Fruit fly (Drosophila melanogaster) whole organism, embryonic: Measurements from ENCODE around the gene CG43293.
A peak's percentile ranks its signal among the peaks of the same experiment; 100 is the strongest.

Experiments
- Antp ChIP-seq: fragments of 200-800 bp; sonication (Bioruptor generic); optimal IDR thresholded peaks from 3 replicates; lab custom pipeline; 2016; ENCODE audit warnings: missing biosample characterization, missing genetic modification characterization
- Atf6 ChIP-seq: fragments of 200-800 bp; sonication (Bioruptor generic); IDR thresholded peaks from 2 replicates; pipeline ENCODE4 v1.3.6; 2022; ENCODE audit warnings: missing biosample characterization, missing genetic modification characterization
- Bgb ChIP-seq: fragments of 200-800 bp; sonication (Bioruptor generic); IDR thresholded peaks from 2 replicates; pipeline ENCODE4 v1.3.6; 2022; ENCODE audit warnings: missing biosample characterization, missing genetic modification characterization; ENCODE audit not compliant: partially characterized antibody
- CG1233 ChIP-seq: fragments of 200-800 bp; sonication (Bioruptor generic); optimal IDR thresholded peaks from 4 replicates; lab custom pipeline; 2018; ENCODE audit warnings: missing biosample characterization, mild to moderate bottlenecking, missing genetic modification characterization
- CG12769 ChIP-seq: fragments of 200-800 bp; sonication (Bioruptor generic); optimal IDR thresholded peaks from 2 replicates; lab custom pipeline; 2019; ENCODE audit warnings: missing biosample characterization, mild to moderate bottlenecking, missing genetic modification characterization, moderate library complexity
- CG13296 ChIP-seq: fragments of 200-800 bp; sonication (Bioruptor generic); optimal IDR thresholded peaks from 3 replicates; lab custom pipeline; 2018; ENCODE audit warnings: missing biosample characterization, mild to moderate bottlenecking, missing genetic modification characterization
- CG13775 ChIP-seq: fragments of 200-800 bp; sonication (Bioruptor generic); optimal IDR thresholded peaks from 3 replicates; lab custom pipeline; 2017; ENCODE audit warnings: missing biosample characterization, mild to moderate bottlenecking, missing genetic modification characterization
- CG1529 ChIP-seq: fragments of 200-800 bp; sonication (Bioruptor generic); optimal IDR thresholded peaks from 3 replicates; lab custom pipeline; 2018; ENCODE audit warnings: missing biosample characterization, missing genetic modification characterization
- CG16813 ChIP-seq: fragments of 200-800 bp; sonication (Bioruptor generic); IDR thresholded peaks from 3 replicates; pipeline ENCODE4 v1.3.6; 2022; ENCODE audit warnings: missing biosample characterization, missing genetic modification characterization; ENCODE audit not compliant: partially characterized antibody
- CG16815 ChIP-seq: fragments of 200-800 bp; sonication (Bioruptor generic); optimal IDR thresholded peaks from 3 replicates; lab custom pipeline; 2017; ENCODE audit warnings: missing biosample characterization, mild to moderate bottlenecking, missing genetic modification characterization
- CG17568 ChIP-seq: fragments of 200-800 bp; sonication (Bioruptor generic); optimal IDR thresholded peaks from 2 replicates; lab custom pipeline; 2018; ENCODE audit warnings: missing biosample characterization, mild to moderate bottlenecking, missing genetic modification characterization, moderate library complexity
- CG18599 ChIP-seq: fragments of 200-800 bp; sonication (Bioruptor generic); optimal IDR thresholded peaks from 3 replicates; lab custom pipeline; 2017; ENCODE audit warnings: missing biosample characterization, missing genetic modification characterization, mild to moderate bottlenecking, moderate library complexity, missing genetic modification reagents
- CG30403 ChIP-seq: fragments of 200-800 bp; sonication (Bioruptor generic); optimal IDR thresholded peaks from 3 replicates; lab custom pipeline; 2016; ENCODE audit warnings: missing biosample characterization, missing genetic modification characterization
- CG34422 ChIP-seq: fragments of 200-800 bp; sonication (Bioruptor generic); IDR thresholded peaks from 3 replicates; pipeline ENCODE4 v1.3.6; 2022; ENCODE audit warnings: missing biosample characterization, missing genetic modification characterization
- CG4424 ChIP-seq: fragments of 200-800 bp; sonication (Bioruptor generic); optimal IDR thresholded peaks from 3 replicates; lab custom pipeline; 2016; ENCODE audit warnings: missing biosample characterization, missing genetic modification characterization
- CG5953 ChIP-seq: fragments of 200-800 bp; sonication (Bioruptor generic); IDR thresholded peaks from 2 replicates; pipeline ENCODE4 v1.3.6; 2022; ENCODE audit warnings: missing biosample characterization, missing genetic modification characterization
- CG6813 ChIP-seq: fragments of 200-800 bp; sonication (Bioruptor generic); optimal IDR thresholded peaks from 2 replicates; lab custom pipeline; 2017; ENCODE audit warnings: missing biosample characterization, missing genetic modification characterization, mild to moderate bottlenecking, moderate library complexity, missing genetic modification reagents
- CG8089 ChIP-seq: fragments of 200-800 bp; sonication (Bioruptor generic); optimal IDR thresholded peaks from 3 replicates; lab custom pipeline; 2016; ENCODE audit warnings: missing biosample characterization, missing genetic modification characterization
- CG8281 ChIP-seq: fragments of 200-800 bp; sonication (Bioruptor generic); optimal IDR thresholded peaks from 2 replicates; lab custom pipeline; 2018; ENCODE audit warnings: missing biosample characterization, mild to moderate bottlenecking, missing genetic modification characterization, moderate library complexity
- CG9727 ChIP-seq: fragments of 200-800 bp; sonication (Bioruptor generic); optimal IDR thresholded peaks from 3 replicates; lab custom pipeline; 2017; ENCODE audit warnings: missing biosample characterization, mild to moderate bottlenecking, missing genetic modification characterization
- Doc2 ChIP-seq: fragments of 200-800 bp; sonication (Bioruptor generic); IDR thresholded peaks from 2 replicates; pipeline ENCODE4 v1.3.6; 2022; ENCODE audit warnings: missing biosample characterization, missing genetic modification characterization
- Dp ChIP-seq: fragments of 200-800 bp; sonication (Bioruptor generic); optimal IDR thresholded peaks from 2 replicates; lab custom pipeline; 2018; ENCODE audit warnings: missing biosample characterization, mild to moderate bottlenecking, missing genetic modification characterization, moderate library complexity
- E2f2 ChIP-seq: fragments of 200-800 bp; sonication (Bioruptor generic); IDR thresholded peaks from 2 replicates; pipeline ENCODE4 v1.3.6; 2022; ENCODE audit warnings: missing biosample characterization, missing genetic modification characterization
- H15 ChIP-seq: fragments of 200-800 bp; sonication (Bioruptor generic); IDR thresholded peaks from 3 replicates; pipeline ENCODE4 v1.3.6; 2022; ENCODE audit warnings: missing biosample characterization, missing genetic modification characterization
- H2.0 ChIP-seq: fragments of 200-800 bp; sonication (Bioruptor generic); IDR thresholded peaks from 2 replicates; pipeline ENCODE4 v1.3.6; 2022; ENCODE audit warnings: missing biosample characterization, missing genetic modification characterization
- HmgD ChIP-seq: fragments of 200-800 bp; sonication (Bioruptor generic); optimal IDR thresholded peaks from 3 replicates; lab custom pipeline; 2016; ENCODE audit warnings: missing biosample characterization, missing genetic modification characterization
- Ssrp ChIP-seq: fragments of 200-800 bp; sonication (Bioruptor generic); optimal IDR thresholded peaks from 2 replicates; lab custom pipeline; 2018; ENCODE audit warnings: missing biosample characterization, mild to moderate bottlenecking, missing genetic modification characterization, moderate library complexity
- Usf ChIP-seq: fragments of 200-800 bp; sonication (Bioruptor generic); optimal IDR thresholded peaks from 2 replicates; lab custom pipeline; 2017; ENCODE audit warnings: missing genotype, missing biosample characterization, missing genetic modification characterization
- bsh ChIP-seq, 2 experiments: fragments of 200-800 bp; sonication (Bioruptor generic); optimal IDR thresholded peaks; 2 replicates each; lab custom pipeline; 2017 to 2018; ENCODE audit warnings: mild to moderate bottlenecking in 2 of 2, missing biosample characterization in 2 of 2, missing genetic modification characterization in 2 of 2, moderate library complexity in 1 of 2
- chm ChIP-seq: fragments of 200-800 bp; sonication (Bioruptor generic); IDR thresholded peaks from 2 replicates; pipeline ENCODE4 v1.3.6; 2022; ENCODE audit warnings: missing biosample characterization, missing genetic modification characterization
- danr ChIP-seq: fragments of 200-800 bp; sonication (Bioruptor generic); IDR thresholded peaks from 2 replicates; pipeline ENCODE4 v1.3.6; 2022; ENCODE audit warnings: missing biosample characterization, missing genetic modification characterization
- esg ChIP-seq: fragments of 200-800 bp; sonication (Bioruptor generic); conservative IDR thresholded peaks from 2 replicates; pipeline ENCODE4 v1.3.6; 2022; ENCODE audit warnings: missing biosample characterization, missing genetic modification characterization
- gem ChIP-seq: fragments of 200-800 bp; sonication (Bioruptor generic); optimal IDR thresholded peaks from 2 replicates; lab custom pipeline; 2019; ENCODE audit warnings: missing biosample characterization, mild to moderate bottlenecking, missing genetic modification characterization, moderate library complexity
- ham ChIP-seq: fragments of 200-800 bp; sonication (Bioruptor generic); IDR thresholded peaks from 2 replicates; pipeline ENCODE4 v1.3.6; 2022; ENCODE audit warnings: missing biosample characterization, missing genetic modification characterization
- jing ChIP-seq: fragments of 200-800 bp; sonication (Bioruptor generic); optimal IDR thresholded peaks from 2 replicates; lab custom pipeline; 2018; ENCODE audit warnings: missing biosample characterization, mild to moderate bottlenecking, missing genetic modification characterization
- knrl ChIP-seq: fragments of 200-800 bp; sonication (Bioruptor generic); IDR thresholded peaks from 3 replicates; pipeline ENCODE4 v1.3.6; 2022; ENCODE audit warnings: missing biosample characterization, missing genetic modification characterization; ENCODE audit not compliant: partially characterized antibody
- maf-S ChIP-seq: fragments of 200-800 bp; sonication (Bioruptor generic); optimal IDR thresholded peaks from 2 replicates; lab custom pipeline; 2016; ENCODE audit warnings: missing biosample characterization, missing genetic modification characterization
- pan ChIP-seq, 4 experiments: fragments of >200 bp in 3 of 4; fragments of 200-800 bp in 1 of 4; sonication (Bioruptor generic) in 1 of 4; optimal IDR thresholded peaks in 3 of 4; IDR thresholded peaks in 1 of 4; 2 replicates each; pipeline versions ENCODE4 v1.3.6 to Lab custom; 2017 to 2022; ENCODE audit warnings: missing biosample characterization in 2 of 4, missing genetic modification characterization in 2 of 4, mixed read lengths in 1 of 4
- peb ChIP-seq: fragments of 200-800 bp; sonication (Bioruptor generic); IDR thresholded peaks from 2 replicates; pipeline ENCODE4 v1.3.6; 2022; ENCODE audit warnings: missing biosample characterization, missing genetic modification characterization
- phol ChIP-seq: fragments of 200-800 bp; sonication (Bioruptor generic); optimal IDR thresholded peaks from 3 replicates; lab custom pipeline; 2018; ENCODE audit warnings: missing biosample characterization, mild to moderate bottlenecking, missing genetic modification characterization, moderate library complexity
- scrt ChIP-seq: fragments of 200-800 bp; sonication (Bioruptor generic); optimal IDR thresholded peaks from 2 replicates; lab custom pipeline; 2018; ENCODE audit warnings: missing biosample characterization, mild to moderate bottlenecking, missing genetic modification characterization, moderate library complexity
- seq ChIP-seq: fragments of 200-800 bp; sonication (Bioruptor generic); IDR thresholded peaks from 2 replicates; pipeline ENCODE4 v1.3.6; 2022; ENCODE audit warnings: missing biosample characterization, missing genetic modification characterization
- sima ChIP-seq: fragments of 200-800 bp; sonication (Bioruptor generic); optimal IDR thresholded peaks from 2 replicates; lab custom pipeline; 2016; ENCODE audit warnings: missing biosample characterization, missing genetic modification characterization
- sr ChIP-seq: fragments of 200-800 bp; sonication (Bioruptor generic); IDR thresholded peaks from 3 replicates; pipeline ENCODE4 v1.3.6; 2022; ENCODE audit warnings: missing biosample characterization, missing genetic modification characterization
- stwl ChIP-seq: fragments of 200-800 bp; sonication (Bioruptor generic); optimal IDR thresholded peaks from 3 replicates; lab custom pipeline; 2018; ENCODE audit warnings: missing biosample characterization, mild to moderate bottlenecking, missing genetic modification characterization, moderate library complexity
- tap ChIP-seq: fragments of 200-800 bp; optimal IDR thresholded peaks from 3 replicates; lab custom pipeline; 2019; ENCODE audit warnings: missing biosample characterization, mild to moderate bottlenecking, missing genetic modification characterization, moderate library complexity
- tin ChIP-seq: fragments of 200-800 bp; sonication (Bioruptor generic); optimal IDR thresholded peaks from 3 replicates; lab custom pipeline; 2016; ENCODE audit warnings: missing biosample characterization, missing genetic modification characterization
- tll ChIP-seq, 2 experiments: fragments of 200-800 bp in 1 of 2; fragments of >200 bp in 1 of 2; sonication (Bioruptor generic) in 1 of 2; optimal IDR thresholded peaks; 2 replicates each; lab custom pipeline; 2017 to 2019; ENCODE audit warnings: missing biosample characterization in 2 of 2, missing genetic modification characterization in 2 of 2, mild to moderate bottlenecking in 1 of 2, moderate library complexity in 1 of 2
- trh ChIP-seq: fragments of 200-800 bp; sonication (Bioruptor generic); optimal IDR thresholded peaks from 2 replicates; lab custom pipeline; 2016; ENCODE audit warnings: missing biosample characterization, missing genetic modification characterization
- tup ChIP-seq: fragments of 200-800 bp; sonication (Bioruptor generic); optimal IDR thresholded peaks from 2 replicates; lab custom pipeline; 2016; ENCODE audit warnings: missing biosample characterization, mild to moderate bottlenecking, missing genetic modification characterization, moderate library complexity

The CG43293 gene

dm6 chr3L:6184884-6185438 is at the start of gene CG43293, which contains the start of gene D19B (continued):
- peak; percentile 61 for TF ChIP-seq sr
- TF ChIP-seq tup (GFP tag; lab: Kevin White, UChicago), result peak; percentile 84
- peak; percentile 82 to 90 for TF ChIP-seq bsh (GFP tag; optimal IDR thresholded peaks at IDR 0.05; lab: Kevin White, UChicago)
- peak; percentile 61 for TF ChIP-seq CG8281 (tag; lab: Kevin White, UChicago)
- peak; percentile 25 for TF ChIP-seq Dp
- TF ChIP-seq maf-S (GFP tag; lab: Kevin White, UChicago), result peak; percentile 78
- peak; percentile 91 for TF ChIP-seq Atf6 (GFP tag; lab: Robert Waterston, UW)
- peak; percentile 90 for TF ChIP-seq CG18599 (GFP tag; lab: Kevin White, UChicago)
- no peak for TF ChIP-seq jing (GFP tag; lab: Kevin White, UChicago)
- peak; percentile 86 for TF ChIP-seq CG9727 (GFP tag; lab: Kevin White, UChicago)
- TF ChIP-seq CG34422 (GFP tag; lab: Robert Waterston, UW), result peak; percentile 94
- peak; percentile 90 for TF ChIP-seq stwl
- TF ChIP-seq Antp, result peak; percentile 93
- peak; percentile 92 for TF ChIP-seq tin (GFP tag; lab: Kevin White, UChicago)
- peak; percentile 86 for TF ChIP-seq CG6813 (GFP tag; lab: Kevin White, UChicago)
- peak; percentile 87 for TF ChIP-seq CG5953 (GFP tag; lab: Robert Waterston, UW)
- peak; percentile 88 for TF ChIP-seq CG4424 (GFP tag; lab: Kevin White, UChicago)
- peak; percentile 66 for TF ChIP-seq CG8089 (GFP tag; lab: Kevin White, UChicago)
- TF ChIP-seq CG1233 (GFP tag; lab: Kevin White, UChicago), result peak; percentile 90
- peak; percentile 78 for TF ChIP-seq seq (GFP tag; lab: Robert Waterston, UW)
- TF ChIP-seq pan (optimal IDR thresholded peaks at IDR 0.05; lab: Kevin White, UChicago), result peak in 1 of 2 experiments; percentile 36
- TF ChIP-seq pan (GFP tag; optimal IDR thresholded peaks at IDR 0.05 in 1 of 2, IDR thresholded peaks at IDR 0.05 in 1 of 2), result peak in 1 of 2 experiments; percentile 92
- TF ChIP-seq Doc2 (GFP tag; lab: Robert Waterston, UW), result no peak
- peak in 1 of 2 experiments; percentile 76 for TF ChIP-seq tll (GFP tag; optimal IDR thresholded peaks at IDR 0.05; lab: Kevin White, UChicago)
- peak; percentile 81 for TF ChIP-seq phol (tag; lab: Kevin White, UChicago)
- TF ChIP-seq CG17568, result no peak
- peak; percentile 87 for TF ChIP-seq H15 (GFP tag; lab: Robert Waterston, UW)
- TF ChIP-seq CG12769, result no peak
- peak; percentile 92 for TF ChIP-seq CG30403 (GFP tag; lab: Kevin White, UChicago)
- peak; percentile 89 for TF ChIP-seq CG13775 (GFP tag; lab: Kevin White, UChicago)
- TF ChIP-seq CG13296 (GFP tag; lab: Kevin White, UChicago), result peak; percentile 88
- peak; percentile 84 for TF ChIP-seq esg (GFP tag; lab: Robert Waterston, UW)
- peak; percentile 72 for TF ChIP-seq CG1529 (GFP tag; lab: Kevin White, UChicago)
- peak; percentile 75 for TF ChIP-seq tap (tag; lab: Kevin White, UChicago)
- peak; percentile 93 for TF ChIP-seq H2.0 (GFP tag; lab: Robert Waterston, UW)
- TF ChIP-seq chm, result peak; percentile 97

dm6 chr3L:6136691-6137090 is 48.3 kb upstream of the CG43293 start, which contains the start of gene Lcp65Af:
Gene Lcp65Af (minus strand): TSS chr3L:6136791.
- TF ChIP-seq CG16815 (GFP tag; lab: Kevin White, UChicago) (no peak), danr (no peak), Ssrp (no peak), knrl (GFP tag; lab: Robert Waterston, UW) (no peak), HmgD (no peak), peb (GFP tag; lab: Robert Waterston, UW) (no peak), Usf (GFP tag; lab: Kevin White, UChicago) (no peak), gem (no peak), scrt (GFP tag; lab: Kevin White, UChicago) (no peak), E2f2 (GFP tag; lab: Robert Waterston, UW) (no peak), Bgb (no peak), trh (GFP tag; lab: Kevin White, UChicago) (no peak), ham (GFP tag; lab: Robert Waterston, UW) (no peak), CG16813 (GFP tag; lab: Robert Waterston, UW) (no peak), sima (no peak)
